Fruit fly (Drosophila melanogaster): ENCODE measurements around the gene MFS3.

MFS3 gene

dm6 chr2L:1164294-1164693 lies 21.3 kb downstream of the MFS3 start, which contains the start of gene IntS14 (continued):
- TF ChIP-seq MESR4 (GFP tag; optimal IDR thresholded peaks at IDR 0.05), result peak; percentile 30
- TF ChIP-seq CG17328 (GFP tag; IDR thresholded peaks at IDR 0.05), result no peak
- no peak for TF ChIP-seq ATbp (GFP tag; optimal IDR thresholded peaks at IDR 0.05)
- no peak for TF ChIP-seq CG3838 (GFP tag; optimal IDR thresholded peaks at IDR 0.05)
- no peak for TF ChIP-seq CG10979 (tag; optimal IDR thresholded peaks at IDR 0.05)
- no peak for TF ChIP-seq CG6254 (GFP tag; optimal IDR thresholded peaks at IDR 0.05)
- TF ChIP-seq CG7928 (GFP tag; optimal IDR thresholded peaks at IDR 0.05), result no peak
- no peak for TF ChIP-seq pfk (GFP tag; optimal IDR thresholded peaks at IDR 0.05)
- TF ChIP-seq CG4282 (GFP tag; optimal IDR thresholded peaks at IDR 0.05), result no peak
- TF ChIP-seq CG12236 (GFP tag; optimal IDR thresholded peaks at IDR 0.05), result no peak
- peak; percentile 37 for TF ChIP-seq CG10267 (tag; optimal IDR thresholded peaks at IDR 0.05)
- no peak for TF ChIP-seq stc (GFP tag; IDR thresholded peaks at IDR 0.05)
- TF ChIP-seq grn (GFP tag; optimal IDR thresholded peaks at IDR 0.05), result no peak
- TF ChIP-seq CG13775 (GFP tag; optimal IDR thresholded peaks at IDR 0.05), result no peak
- TF ChIP-seq B-H1 (GFP tag; IDR thresholded peaks at IDR 0.05), result no peak
- TF ChIP-seq CG12104 (GFP tag; optimal IDR thresholded peaks at IDR 0.05), result no peak
- TF ChIP-seq nau (GFP tag; optimal IDR thresholded peaks at IDR 0.05), result no peak
- TF ChIP-seq HmgD (GFP tag; optimal IDR thresholded peaks at IDR 0.05), result no peak
- TF ChIP-seq eyg (GFP tag; optimal IDR thresholded peaks at IDR 0.05), result no peak
- TF ChIP-seq pzg (GFP tag; optimal IDR thresholded peaks at IDR 0.05), result peak; percentile 68
- TF ChIP-seq sc (optimal IDR thresholded peaks at IDR 0.05), result no peak
- no peak for TF ChIP-seq sc (GFP tag; optimal IDR thresholded peaks at IDR 0.05)
- TF ChIP-seq CG9215 (GFP tag; IDR thresholded peaks at IDR 0.05), result no peak
- TF ChIP-seq CG14860 (GFP tag; IDR thresholded peaks at IDR 0.05; ENCODE audit: partially characterized antibody), result no peak
- no peak for TF ChIP-seq zfh2 (GFP tag; optimal IDR thresholded peaks at IDR 0.05)
- no peak for TF ChIP-seq Dfd (GFP tag; optimal IDR thresholded peaks at IDR 0.05)
- no peak for TF ChIP-seq Dll (GFP tag; IDR thresholded peaks at IDR 0.05; ENCODE audit: partially characterized antibody)
- TF ChIP-seq p53 (GFP tag; optimal IDR thresholded peaks at IDR 0.05), result no peak
- no peak for TF ChIP-seq CG11504 (tag; optimal IDR thresholded peaks at IDR 0.05)
- TF ChIP-seq jumu (GFP tag; optimal IDR thresholded peaks at IDR 0.05), result no peak
- TF ChIP-seq NK7.1 (GFP tag; optimal IDR thresholded peaks at IDR 0.05), result no peak
- TF ChIP-seq CG12744 (GFP tag; optimal IDR thresholded peaks at IDR 0.05), result no peak
- TF ChIP-seq Ets97D (GFP tag; optimal IDR thresholded peaks at IDR 0.05), result peak; percentile 17
- no peak for TF ChIP-seq cato (GFP tag; optimal IDR thresholded peaks at IDR 0.05; ENCODE audit: borderline replicate concordance)
- no peak for TF ChIP-seq CG5245 (GFP tag; optimal IDR thresholded peaks at IDR 0.05)
- no peak for TF ChIP-seq CG7987 (GFP tag; optimal IDR thresholded peaks at IDR 0.05)
- TF ChIP-seq CG10274 (GFP tag; optimal IDR thresholded peaks at IDR 0.05), result no peak
- TF ChIP-seq ind (GFP tag; optimal IDR thresholded peaks at IDR 0.05), result no peak

- TF ChIP-seq ranshi (GFP tag; IDR thresholded peaks at IDR 0.05), result no peak
- no peak for TF ChIP-seq CG12071 (GFP tag; optimal IDR thresholded peaks at IDR 0.05)
- no peak for TF ChIP-seq CG30403 (GFP tag; optimal IDR thresholded peaks at IDR 0.05)
- TF ChIP-seq Dll (GFP tag; IDR thresholded peaks at IDR 0.05; ENCODE audit: partially characterized antibody), result peak; percentile 53; the same call in 2 of the 4 replicates
- peak; percentile 35 for TF ChIP-seq BEAF-32 (GFP tag; optimal IDR thresholded peaks at IDR 0.05)
- TF ChIP-seq gem (tag; optimal IDR thresholded peaks at IDR 0.05), result no peak
- peak; percentile 59 for TF ChIP-seq CG13287 (GFP tag; IDR thresholded peaks at IDR 0.05; ENCODE audit: partially characterized antibody)
- peak; percentile 31 for TF ChIP-seq MESR4 (GFP tag; optimal IDR thresholded peaks at IDR 0.05)
- no peak for TF ChIP-seq bcd (GFP tag; optimal IDR thresholded peaks at IDR 0.05)
- TF ChIP-seq Rfx (GFP tag; IDR thresholded peaks at IDR 0.05), result no peak
- TF ChIP-seq CG6175 (GFP tag; IDR thresholded peaks at IDR 0.05), result no peak
- TF ChIP-seq fd96Cb (tag; optimal IDR thresholded peaks at IDR 0.05), result no peak
- no peak for TF ChIP-seq CG34376 (GFP tag; optimal IDR thresholded peaks at IDR 0.05)
- no peak for TF ChIP-seq slbo (GFP tag; IDR thresholded peaks at IDR 0.05)
- TF ChIP-seq CrebB (tag; optimal IDR thresholded peaks at IDR 0.05), result no peak
- no peak for TF ChIP-seq B-H1 (GFP tag; IDR thresholded peaks at IDR 0.05)
- no peak for TF ChIP-seq CG12219 (GFP tag; optimal IDR thresholded peaks at IDR 0.05)
- no peak for TF ChIP-seq wor (GFP tag; IDR thresholded peaks at IDR 0.05)
- TF ChIP-seq CTCF (GFP tag; optimal IDR thresholded peaks at IDR 0.05), result no peak
- peak; percentile 35 for TF ChIP-seq pzg (GFP tag; optimal IDR thresholded peaks at IDR 0.05)
These were observed 23.3 kb downstream of the MFS3 start, which contains the start of gene CG14341 for dm6 chr2L:1166326-1166725. CG14341 (plus strand) TSS chr2L:1166506.
